Worm (Caenorhabditis elegans) whole organism, L4/young adult: ENCODE measurements around the gene glb-16.

Source experiments
- dao-5 ChIP-seq: sonication (generic microtip); optimal IDR thresholded peaks from 2 replicates; lab custom pipeline; 2016; ENCODE audit warnings: missing genotype, missing genetic modification characterization, moderate library complexity, missing compliant biosample characterization
- him-1 ChIP-seq: sonication (generic microtip); optimal IDR thresholded peaks from 2 replicates; lab custom pipeline; 2016; ENCODE audit warnings: missing genotype, missing genetic modification reagents, missing genetic modification characterization, missing compliant biosample characterization

DNA sequence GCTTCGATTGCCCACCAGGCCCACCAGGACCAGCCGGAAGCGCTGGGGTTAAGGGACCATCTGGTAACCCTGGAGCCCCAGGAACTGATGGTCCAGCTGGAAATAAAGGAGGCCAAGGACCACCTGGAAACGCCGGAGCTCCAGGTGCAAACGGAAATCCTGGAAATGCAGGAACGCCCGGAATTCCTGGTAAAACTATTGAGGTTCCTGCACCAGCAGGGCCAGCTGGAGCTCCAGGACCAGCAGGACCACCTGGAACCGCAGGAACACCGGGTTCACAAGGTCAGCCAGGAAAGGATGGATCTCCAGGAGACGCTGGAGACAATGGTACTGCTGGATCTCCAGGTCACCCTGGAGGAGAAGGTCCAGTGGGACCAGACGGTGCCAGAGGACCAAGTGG lies 7.8 kb upstream of the glb-16 start:
- TF ChIP-seq him-1 (tag; lab: Kevin White, UChicago) (no peak), dao-5 (tag; lab: Kevin White, UChicago) (no peak)
